Fruit fly (Drosophila melanogaster) whole organism, embryonic: ENCODE data around the gene kat80.

Experiments
- B-H2 ChIP-seq: fragments of 200-800 bp; sonication (Bioruptor generic); optimal IDR thresholded peaks from 2 replicates; lab custom pipeline; 2018; ENCODE audit warnings: missing biosample characterization, mild to moderate bottlenecking, missing genetic modification characterization
- Bgb ChIP-seq: fragments of 200-800 bp; sonication (Bioruptor generic); IDR thresholded peaks from 2 replicates; pipeline ENCODE4 v1.3.6; 2022; ENCODE audit warnings: missing biosample characterization, missing genetic modification characterization; ENCODE audit not compliant: partially characterized antibody
- CG1024 ChIP-seq: fragments of 200-800 bp; sonication (Bioruptor generic); IDR thresholded peaks from 2 replicates; pipeline ENCODE4 v1.3.6; 2022; ENCODE audit warnings: missing biosample characterization, missing genetic modification characterization
- CG10462 ChIP-seq: fragments of 200-800 bp; sonication (Bioruptor generic); optimal IDR thresholded peaks from 2 replicates; lab custom pipeline; 2016; ENCODE audit warnings: missing biosample characterization, missing genetic modification characterization
- CG10543 ChIP-seq: fragments of 200-800 bp; sonication (Bioruptor generic); optimal IDR thresholded peaks from 3 replicates; lab custom pipeline; 2017; ENCODE audit warnings: missing biosample characterization, mild to moderate bottlenecking, missing genetic modification characterization, moderate library complexity
- CG10979 ChIP-seq: fragments of 200-800 bp; sonication (Bioruptor generic); optimal IDR thresholded peaks from 2 replicates; lab custom pipeline; 2018; ENCODE audit warnings: missing biosample characterization, mild to moderate bottlenecking, missing genetic modification characterization, moderate library complexity
- CG11695 ChIP-seq: fragments of 200-800 bp; sonication (Bioruptor generic); IDR thresholded peaks from 3 replicates; pipeline ENCODE4 v1.3.6; 2022; ENCODE audit warnings: missing biosample characterization, missing genetic modification characterization
- CG15011 ChIP-seq: fragments of 200-800 bp; sonication (Bioruptor generic); optimal IDR thresholded peaks from 3 replicates; lab custom pipeline; 2018; ENCODE audit warnings: missing biosample characterization, mild to moderate bottlenecking, missing genetic modification characterization
- CG1602 ChIP-seq: fragments of 200-800 bp; sonication (Bioruptor generic); optimal IDR thresholded peaks from 3 replicates; lab custom pipeline; 2016; ENCODE audit warnings: missing biosample characterization, missing genetic modification characterization
- CG17802 ChIP-seq: fragments of 200-800 bp; sonication (Bioruptor generic); optimal IDR thresholded peaks from 2 replicates; lab custom pipeline; 2018; ENCODE audit warnings: missing biosample characterization, mild to moderate bottlenecking, missing genetic modification characterization, moderate library complexity
- CG2129 ChIP-seq: fragments of 200-800 bp; sonication (Bioruptor generic); IDR thresholded peaks from 2 replicates; pipeline ENCODE4 v1.3.6; 2022; ENCODE audit warnings: missing biosample characterization, missing genetic modification characterization; ENCODE audit not compliant: partially characterized antibody
- CG30403 ChIP-seq: fragments of 200-800 bp; sonication (Bioruptor generic); optimal IDR thresholded peaks from 3 replicates; lab custom pipeline; 2016; ENCODE audit warnings: missing biosample characterization, missing genetic modification characterization
- CG32767 ChIP-seq: fragments of 200-800 bp; sonication (Bioruptor generic); IDR thresholded peaks from 2 replicates; pipeline ENCODE4 v1.3.6; 2022; ENCODE audit warnings: missing biosample characterization, missing genetic modification characterization
- CG4730 ChIP-seq: fragments of 200-800 bp; sonication (Bioruptor generic); IDR thresholded peaks from 2 replicates; pipeline ENCODE4 v1.3.6; 2022; ENCODE audit warnings: missing biosample characterization, missing genetic modification characterization
- CG6654 ChIP-seq: fragments of 200-800 bp; sonication (Bioruptor generic); optimal IDR thresholded peaks from 2 replicates; lab custom pipeline; 2017; ENCODE audit warnings: missing biosample characterization, mild to moderate bottlenecking, missing genetic modification characterization
- CG7839 ChIP-seq: fragments of 200-800 bp; sonication (Bioruptor generic); optimal IDR thresholded peaks from 3 replicates; lab custom pipeline; 2018; ENCODE audit warnings: missing biosample characterization, mild to moderate bottlenecking, missing genetic modification characterization, moderate library complexity
- CG7987 ChIP-seq: fragments of 200-800 bp; sonication (Bioruptor generic); optimal IDR thresholded peaks from 2 replicates; lab custom pipeline; 2018; ENCODE audit warnings: missing biosample characterization, mild to moderate bottlenecking, missing genetic modification characterization, moderate library complexity
- CG8290 ChIP-seq, 3 experiments: fragments of 200-800 bp; sonication (Bioruptor generic); optimal IDR thresholded peaks; 2 replicates each; lab custom pipeline; 2016 to 2019; ENCODE audit warnings: missing biosample characterization in 3 of 3, missing genetic modification characterization in 3 of 3, mild to moderate bottlenecking in 2 of 3, moderate library complexity in 1 of 3
- Ets65A ChIP-seq: fragments of 200-800 bp; sonication (Bioruptor generic); peaks from one replicate; lab custom pipeline; 2016; ENCODE audit warnings: missing biosample characterization, missing genetic modification characterization
- Kr ChIP-seq: fragments of 200-800 bp; sonication (Bioruptor generic); optimal IDR thresholded peaks from 2 replicates; lab custom pipeline; 2017; ENCODE audit warnings: missing biosample characterization, mild to moderate bottlenecking, missing genetic modification characterization
- Med ChIP-seq: fragments of 200-800 bp; sonication (Bioruptor generic); peaks from one replicate; lab custom pipeline; 2016; ENCODE audit warnings: missing biosample characterization, missing genetic modification characterization, mild to moderate bottlenecking, inconsistent platforms, moderate library complexity
- Meics ChIP-seq: fragments of 200-800 bp; sonication (Bioruptor generic); optimal IDR thresholded peaks from 2 replicates; lab custom pipeline; 2017; ENCODE audit warnings: missing biosample characterization, mild to moderate bottlenecking, missing genetic modification characterization
- Pdp1 ChIP-seq, 2 experiments: fragments of 200-800 bp; sonication (Bioruptor generic); optimal IDR thresholded peaks; 3 replicates each; lab custom pipeline; 2016; ENCODE audit warnings: missing biosample characterization in 2 of 2, missing genetic modification characterization in 2 of 2, mild to moderate bottlenecking in 1 of 2, moderate library complexity in 1 of 2
- Rfx ChIP-seq: fragments of 200-800 bp; sonication (Bioruptor generic); IDR thresholded peaks from 2 replicates; pipeline ENCODE4 v1.3.6; 2022; ENCODE audit warnings: missing biosample characterization, missing genetic modification characterization
- Scr ChIP-seq: fragments of 200-800 bp; sonication (Bioruptor generic); IDR thresholded peaks from 2 replicates; pipeline ENCODE4 v1.3.6; 2022; ENCODE audit warnings: missing biosample characterization, missing genetic modification characterization; ENCODE audit not compliant: partially characterized antibody
- Xbp1 ChIP-seq: fragments of 200-800 bp; sonication (Bioruptor generic); optimal IDR thresholded peaks from 3 replicates; lab custom pipeline; 2016; ENCODE audit warnings: missing biosample characterization, mild to moderate bottlenecking, missing genetic modification characterization
- abd-A ChIP-seq: fragments of 200-800 bp; sonication (Bioruptor generic); optimal IDR thresholded peaks from 3 replicates; lab custom pipeline; 2019; ENCODE audit warnings: missing biosample characterization, mild to moderate bottlenecking, missing genetic modification characterization, moderate library complexity
- bab2 ChIP-seq: fragments of 200-800 bp; sonication (Bioruptor generic); optimal IDR thresholded peaks from 2 replicates; lab custom pipeline; 2016; ENCODE audit warnings: missing biosample characterization, missing genetic modification characterization
- bcd ChIP-seq: fragments of 200-800 bp; sonication (Bioruptor generic); optimal IDR thresholded peaks from 2 replicates; lab custom pipeline; 2017; ENCODE audit warnings: missing biosample characterization, mild to moderate bottlenecking, missing genetic modification characterization
- bigmax ChIP-seq: fragments of 200-800 bp; sonication (Bioruptor generic); optimal IDR thresholded peaks from 2 replicates; lab custom pipeline; 2018; ENCODE audit warnings: missing biosample characterization, mild to moderate bottlenecking, missing genetic modification characterization
- chinmo ChIP-seq: fragments of 200-800 bp; sonication (Bioruptor generic); IDR thresholded peaks from 4 replicates; pipeline ENCODE4 v1.3.6; 2022; ENCODE audit warnings: missing biosample characterization, missing genetic modification characterization; ENCODE audit not compliant: partially characterized antibody
- crol ChIP-seq: fragments of 200-800 bp; sonication (Bioruptor generic); IDR thresholded peaks from 2 replicates; pipeline ENCODE4 v1.3.6; 2022; ENCODE audit warnings: missing biosample characterization, missing genetic modification characterization
- crp ChIP-seq, 2 experiments: fragments of 200-800 bp; sonication (Bioruptor generic); optimal IDR thresholded peaks; 2 replicates in 1 of 2; 3 replicates in 1 of 2; lab custom pipeline; 2017; ENCODE audit warnings: missing biosample characterization in 2 of 2, missing genetic modification characterization in 2 of 2, mild to moderate bottlenecking in 1 of 2, moderate library complexity in 1 of 2
- dimm ChIP-seq: fragments of 200-800 bp; sonication (Bioruptor generic); IDR thresholded peaks from 2 replicates; pipeline ENCODE4 v1.3.6; 2022; ENCODE audit warnings: missing biosample characterization, missing genetic modification characterization
- dmrt11E ChIP-seq: fragments of 200-800 bp; sonication (Bioruptor generic); optimal IDR thresholded peaks from 3 replicates; lab custom pipeline; 2018; ENCODE audit warnings: missing biosample characterization, mild to moderate bottlenecking, missing genetic modification characterization, moderate library complexity
- esg ChIP-seq: fragments of 200-800 bp; sonication (Bioruptor generic); conservative IDR thresholded peaks from 2 replicates; pipeline ENCODE4 v1.3.6; 2022; ENCODE audit warnings: missing biosample characterization, missing genetic modification characterization
- eyg ChIP-seq: fragments of 200-800 bp; sonication (Bioruptor generic); optimal IDR thresholded peaks from 3 replicates; lab custom pipeline; 2016; ENCODE audit warnings: missing biosample characterization, missing genetic modification characterization
- ftz-f1 ChIP-seq: fragments of 200-800 bp; sonication (Bioruptor generic); optimal IDR thresholded peaks from 2 replicates; lab custom pipeline; 2016; ENCODE audit warnings: missing biosample characterization, missing genetic modification characterization
- gem ChIP-seq: fragments of 200-800 bp; sonication (Bioruptor generic); optimal IDR thresholded peaks from 2 replicates; lab custom pipeline; 2019; ENCODE audit warnings: missing biosample characterization, mild to moderate bottlenecking, missing genetic modification characterization, moderate library complexity
- gsb ChIP-seq: fragments of 200-800 bp; sonication (Bioruptor generic); IDR thresholded peaks from 2 replicates; pipeline ENCODE4 v1.3.6; 2022; ENCODE audit warnings: missing biosample characterization, missing genetic modification characterization
- hth ChIP-seq: fragments of >200 bp; optimal IDR thresholded peaks from 2 replicates; lab custom pipeline; 2017; ENCODE audit warnings: inconsistent platforms
- kni ChIP-seq: fragments of 200-800 bp; sonication (Bioruptor generic); optimal IDR thresholded peaks from 3 replicates; lab custom pipeline; 2017; ENCODE audit warnings: mild to moderate bottlenecking, missing biosample characterization, missing genetic modification reagents, missing genetic modification characterization
- mirr ChIP-seq: fragments of 200-800 bp; sonication (Bioruptor generic); optimal IDR thresholded peaks from 3 replicates; lab custom pipeline; 2018; ENCODE audit warnings: missing biosample characterization, mild to moderate bottlenecking, missing genetic modification characterization
- nau ChIP-seq: fragments of 200-800 bp; sonication (Bioruptor generic); optimal IDR thresholded peaks from 3 replicates; lab custom pipeline; 2017; ENCODE audit warnings: missing biosample characterization, mild to moderate bottlenecking, missing genetic modification characterization, missing genetic modification reagents
- nerfin-1 ChIP-seq: fragments of 200-800 bp; sonication (Bioruptor generic); optimal IDR thresholded peaks from 3 replicates; lab custom pipeline; 2019; ENCODE audit warnings: missing biosample characterization, mild to moderate bottlenecking, missing genetic modification characterization, moderate library complexity
- rib ChIP-seq: fragments of 200-800 bp; sonication (Bioruptor generic); IDR thresholded peaks from 2 replicates; pipeline ENCODE4 v1.3.6; 2022; ENCODE audit warnings: missing biosample characterization, missing genetic modification characterization
- sqz ChIP-seq: fragments of 200-800 bp; sonication (Bioruptor generic); optimal IDR thresholded peaks from 3 replicates; lab custom pipeline; 2018; ENCODE audit warnings: missing biosample characterization, mild to moderate bottlenecking, missing genetic modification characterization
- sug ChIP-seq: fragments of 200-800 bp; optimal IDR thresholded peaks from 2 replicates; lab custom pipeline; 2019; ENCODE audit warnings: missing biosample characterization, mild to moderate bottlenecking, missing genetic modification characterization, moderate library complexity

The kat80 gene

dm6 chrX:16281717-16282529 lies 5.9 kb upstream of the kat80 start:
- TF ChIP-seq dmrt11E (no peak), CG4730 (no peak), CG30403 (GFP tag; lab: Kevin White, UChicago) (no peak), Rfx (GFP tag; lab: Robert Waterston, UW) (no peak), B-H2 (no peak), rib (peak; percentile 63), Scr (GFP tag; lab: Robert Waterston, UW) (no peak), CG7839 (tag; lab: Kevin White, UChicago) (no peak), CG8290 (GFP tag; optimal IDR thresholded peaks at IDR 0.05; lab: Kevin White, UChicago) (no peak), CG8290 (tag; optimal IDR thresholded peaks at IDR 0.05; lab: Kevin White, UChicago) (peak in 1 of 2 experiments; percentile 60), CG10543 (peak; percentile 72), CG32767 (peak; percentile 56; the same call in 1 of the 2 replicates), CG1024 (no peak), CG7987 (GFP tag; lab: Kevin White, UChicago) (no peak), bigmax (no peak), gsb (GFP tag; lab: Robert Waterston, UW) (no peak), Meics (peak; percentile 7), Ets65A (GFP tag; lab: Kevin White, UChicago) (no peak), CG15011 (GFP tag; lab: Kevin White, UChicago) (no peak), nerfin-1 (tag; lab: Kevin White, UChicago) (no peak), bab2 (GFP tag; lab: Kevin White, UChicago) (no peak), hth (no peak), CG10462 (GFP tag; lab: Kevin White, UChicago) (no peak), sqz (peak; percentile 73), dimm (no peak), gem (tag; lab: Kevin White, UChicago) (peak; percentile 44), eyg (GFP tag; lab: Kevin White, UChicago) (no peak), CG6654 (GFP tag; lab: Kevin White, UChicago) (no peak), esg (no peak), Bgb (GFP tag; lab: Robert Waterston, UW) (peak; percentile 26; the same call in 1 of the 2 replicates), chinmo (GFP tag; lab: Robert Waterston, UW) (0 out of 4 replicates have a peak, but pooled peaks have one; percentile 53), CG17802 (tag; lab: Kevin White, UChicago) (no peak), sug (tag; lab: Kevin White, UChicago) (peak; percentile 97), crol (GFP tag; lab: Robert Waterston, UW) (peak; percentile 93), ftz-f1 (GFP tag; lab: Kevin White, UChicago) (peak; percentile 39), crp (GFP tag; optimal IDR thresholded peaks at IDR 0.05; lab: Kevin White, UChicago) (no peak), kni (GFP tag; lab: Kevin White, UChicago) (no peak), CG11695 (GFP tag; lab: Robert Waterston, UW) (no peak), Med (GFP tag; lab: Kevin White, UChicago) (peak; percentile 69), abd-A (tag; lab: Kevin White, UChicago) (no peak), Xbp1 (GFP tag; lab: Kevin White, UChicago) (no peak), mirr (peak; percentile 83), CG2129 (GFP tag; lab: Robert Waterston, UW) (no peak), Pdp1 (GFP tag; optimal IDR thresholded peaks at IDR 0.05; lab: Kevin White, UChicago) (peak in 1 of 2 experiments; percentile 22), nau (GFP tag; lab: Kevin White, UChicago) (no peak), Kr (GFP tag; lab: Kevin White, UChicago) (no peak), CG1602 (GFP tag; lab: Kevin White, UChicago) (no peak), bcd (peak; percentile 11), CG10979 (tag; lab: Kevin White, UChicago) (no peak)
